Fruit fly (Drosophila melanogaster): ENCODE data around the gene CG9192.

CG9192 gene

dm6 chr3L:1195868-1196552, 42.1 kb downstream of the CG9192 start, which contains the start of gene Aplip1:
TSS of gene Aplip1 (plus strand) at chr3L:1196317.
- no peak for TF ChIP-seq noc (tag; optimal IDR thresholded peaks at IDR 0.05)

- no peak for TF ChIP-seq noc (tag; optimal IDR thresholded peaks at IDR 0.05)
Observed at dm6 chr3L:1195202-1195601, 42.9 kb downstream of the CG9192 start, which contains the start of gene LysX. TSS of gene LysX (minus strand) at chr3L:1195302.

- TF ChIP-seq noc (tag; optimal IDR thresholded peaks at IDR 0.05), result no peak
Observed at dm6 chr3L:1193123-1193844, 44.8 kb downstream of the CG9192 start, which contains the start of gene Trhn. TSS of gene Trhn (minus strand) at chr3L:1193173.

- peak; percentile 78 for TF ChIP-seq noc (tag; optimal IDR thresholded peaks at IDR 0.05)
Observed at dm6 chr3L:1188936-1189659, 49.0 kb downstream of the CG9192 start, which contains the start of gene CG13912. TSS of gene CG13912 (plus strand) at chr3L:1189588.
